Worm (Caenorhabditis elegans) whole organism, L2 larva: ENCODE measurements around the gene cox-6A.

Experiments used
- R02D3.7 ChIP-seq: fragments of 150-350 bp; optimal IDR thresholded peaks from 2 replicates; lab custom pipeline; 2014; ENCODE audit warnings: missing biosample characterization, missing genetic modification characterization
- aly-2 ChIP-seq: fragments of 150-350 bp; optimal IDR thresholded peaks from 2 replicates; lab custom pipeline; 2014; ENCODE audit warnings: missing biosample characterization, missing genetic modification characterization
- elt-1 ChIP-seq: fragments of 150-350 bp; optimal IDR thresholded peaks from 2 replicates; lab custom pipeline; 2014; ENCODE audit warnings: missing biosample characterization, missing genetic modification characterization
- elt-3 ChIP-seq: sonication (generic microtip); optimal IDR thresholded peaks from 2 replicates; lab custom pipeline; 2017; ENCODE audit warnings: missing biosample characterization, missing genetic modification characterization
- mab-5 ChIP-seq: fragments of 150-350 bp; optimal IDR thresholded peaks from 2 replicates; lab custom pipeline; 2014; ENCODE audit warnings: missing biosample characterization, missing genetic modification characterization
- nhr-25 ChIP-seq: fragments of 150-350 bp; sonication (generic microtip); optimal IDR thresholded peaks from 3 replicates; lab custom pipeline; 2014; ENCODE audit warnings: missing biosample characterization, missing genetic modification characterization
- nhr-77 ChIP-seq: fragments of 150-350 bp; optimal IDR thresholded peaks from 2 replicates; lab custom pipeline; 2014; ENCODE audit warnings: missing biosample characterization, missing genetic modification characterization
- zag-1 ChIP-seq: fragments of 150-350 bp; optimal IDR thresholded peaks from 2 replicates; lab custom pipeline; 2014; ENCODE audit warnings: missing biosample characterization, missing genetic modification characterization
- ztf-11 ChIP-seq: sonication (generic microtip); optimal IDR thresholded peaks from 2 replicates; lab custom pipeline; 2017; ENCODE audit warnings: missing biosample characterization, missing genetic modification characterization

DNA sequence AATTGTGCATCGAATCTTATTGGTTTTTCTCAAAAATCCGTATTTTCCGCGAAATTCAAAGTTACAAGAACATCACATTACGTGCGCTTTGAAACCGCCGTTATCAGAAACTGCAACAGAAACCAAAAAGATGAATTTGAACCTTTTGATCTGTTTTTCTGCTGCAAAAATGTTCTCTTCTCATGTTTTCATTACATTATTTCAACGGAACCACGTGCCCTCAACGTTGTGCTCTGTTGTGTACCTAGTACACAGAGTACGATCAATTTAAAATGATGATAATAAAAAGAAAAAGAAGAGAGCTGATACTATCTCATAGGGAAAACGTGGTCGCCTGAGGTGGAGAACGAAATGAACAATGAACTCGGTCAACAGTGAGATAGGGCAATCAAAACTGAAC is 3.5 kb upstream of the cox-6A start:
- no peak for TF ChIP-seq elt-3
- TF ChIP-seq ztf-11 (tag; lab: Kevin White, UChicago) = no peak
- peak; percentile 14 for TF ChIP-seq nhr-25 (tag; lab: Kevin White, UChicago)
- TF ChIP-seq elt-1 (tag; lab: Kevin White, UChicago) = no peak
- TF ChIP-seq aly-2 (tag; lab: Kevin White, UChicago) = no peak
- TF ChIP-seq nhr-77 (tag; lab: Kevin White, UChicago) = no peak
- no peak for TF ChIP-seq mab-5 (tag; lab: Kevin White, UChicago)
- TF ChIP-seq zag-1 (tag; lab: Kevin White, UChicago) = no peak
- TF ChIP-seq R02D3.7 = no peak
